Worm (Caenorhabditis elegans) whole organism, late embryonic: ENCODE data around the gene lido-6.

Experiments used
- F13H6.1 ChIP-seq: sonication (generic microtip); optimal IDR thresholded peaks from 2 replicates; lab custom pipeline; 2016; ENCODE audit warnings: missing genetic modification characterization, missing compliant biosample characterization
- K02D7.2 ChIP-seq: sonication (generic microtip); optimal IDR thresholded peaks from 2 replicates; lab custom pipeline; 2017; ENCODE audit warnings: mild to moderate bottlenecking, missing genetic modification characterization, missing compliant biosample characterization
- T23F11.4 ChIP-seq: fragments of 200-800 bp; sonication (Bioruptor generic); optimal IDR thresholded peaks from 2 replicates; lab custom pipeline; 2018; ENCODE audit warnings: mild to moderate bottlenecking, missing genetic modification characterization, missing compliant biosample characterization
- ceh-14 ChIP-seq: sonication (generic microtip); optimal IDR thresholded peaks from 2 replicates; lab custom pipeline; 2016; ENCODE audit warnings: missing genotype, missing genetic modification characterization, missing compliant biosample characterization
- ceh-18 ChIP-seq: sonication (generic microtip); optimal IDR thresholded peaks from 2 replicates; lab custom pipeline; 2016; ENCODE audit warnings: missing genetic modification characterization, missing compliant biosample characterization
- ceh-2 ChIP-seq: sonication (generic microtip); optimal IDR thresholded peaks from 2 replicates; lab custom pipeline; 2016; ENCODE audit warnings: missing genotype, missing genetic modification characterization, missing compliant biosample characterization
- ceh-30 ChIP-seq: fragments of 150-350 bp; optimal IDR thresholded peaks from 2 replicates; lab custom pipeline; 2014; ENCODE audit warnings: missing biosample characterization, missing genetic modification characterization
- ceh-45 ChIP-seq: fragments of 200-800 bp; sonication (Bioruptor generic); IDR thresholded peaks from 2 replicates; pipeline ENCODE4 v1.3.6; 2022; ENCODE audit warnings: missing genetic modification reagents, missing genetic modification characterization, missing compliant biosample characterization
- ceh-48 ChIP-seq: sonication (generic microtip); optimal IDR thresholded peaks from 2 replicates; lab custom pipeline; 2016; ENCODE audit warnings: missing genetic modification characterization, inconsistent platforms, missing compliant biosample characterization
- ceh-6 ChIP-seq: fragments of 200-800 bp; sonication (Bioruptor generic); optimal IDR thresholded peaks from 2 replicates; lab custom pipeline; 2018; ENCODE audit warnings: mild to moderate bottlenecking, missing genetic modification characterization, missing compliant biosample characterization
- dve-1 ChIP-seq: sonication (generic microtip); optimal IDR thresholded peaks from 2 replicates; lab custom pipeline; 2017; ENCODE audit warnings: antibody characterized with exemption, mild to moderate bottlenecking, missing genetic modification characterization, missing compliant biosample characterization
- elt-4 ChIP-seq: sonication (generic microtip); optimal IDR thresholded peaks from 2 replicates; lab custom pipeline; 2016; ENCODE audit warnings: missing genetic modification characterization, missing compliant biosample characterization
- ets-4 ChIP-seq: sonication (generic microtip); optimal IDR thresholded peaks from 2 replicates; lab custom pipeline; 2016; ENCODE audit warnings: missing genetic modification characterization, missing compliant biosample characterization
- eyg-1 ChIP-seq: sonication (generic microtip); optimal IDR thresholded peaks from 2 replicates; lab custom pipeline; 2016; ENCODE audit warnings: missing genotype, missing genetic modification characterization, missing compliant biosample characterization
- fkh-10 ChIP-seq: fragments of 150-350 bp; optimal IDR thresholded peaks from 2 replicates; lab custom pipeline; 2014; ENCODE audit warnings: missing biosample characterization, missing genetic modification reagents, missing genetic modification characterization
- hlh-13 ChIP-seq: fragments of 200-800 bp; sonication (Bioruptor generic); optimal IDR thresholded peaks from 2 replicates; lab custom pipeline; 2018; ENCODE audit warnings: mild to moderate bottlenecking, missing genetic modification characterization, missing compliant biosample characterization
- hlh-6 ChIP-seq: sonication (generic microtip); optimal IDR thresholded peaks from 2 replicates; lab custom pipeline; 2016; ENCODE audit warnings: missing genotype, missing genetic modification characterization, missing compliant biosample characterization
- hlh-8 ChIP-seq: sonication (generic microtip); optimal IDR thresholded peaks from 2 replicates; lab custom pipeline; 2016; ENCODE audit warnings: missing genotype, missing genetic modification characterization, missing compliant biosample characterization
- npax-4 ChIP-seq: sonication (generic microtip); optimal IDR thresholded peaks from 2 replicates; lab custom pipeline; 2016; ENCODE audit warnings: missing genetic modification characterization, missing compliant biosample characterization
- odd-2 ChIP-seq: sonication (generic microtip); optimal IDR thresholded peaks from 2 replicates; lab custom pipeline; 2017; ENCODE audit warnings: antibody characterized with exemption, mild to moderate bottlenecking, missing genetic modification characterization, missing compliant biosample characterization
- pag-3 ChIP-seq: sonication (generic microtip); optimal IDR thresholded peaks from 2 replicates; lab custom pipeline; 2016; ENCODE audit warnings: missing compliant biosample characterization, missing genetic modification characterization, borderline replicate concordance
- pha-2 ChIP-seq: sonication (generic microtip); optimal IDR thresholded peaks from 2 replicates; lab custom pipeline; 2017; ENCODE audit warnings: mild to moderate bottlenecking, missing genetic modification characterization, missing compliant biosample characterization
- pha-4 ChIP-seq: fragments of 150-350 bp; optimal IDR thresholded peaks from 2 replicates; lab custom pipeline; 2018; ENCODE audit warnings: missing biosample characterization, missing genetic modification reagents, missing genetic modification characterization
- pros-1 ChIP-seq: fragments of 150-350 bp; optimal IDR thresholded peaks from 2 replicates; lab custom pipeline; 2014; ENCODE audit warnings: missing biosample characterization, missing genetic modification reagents, missing genetic modification characterization
- ref-2 ChIP-seq: sonication (generic microtip); optimal IDR thresholded peaks from 2 replicates; lab custom pipeline; 2016; ENCODE audit warnings: missing genetic modification characterization, missing compliant biosample characterization
- sdc-2 ChIP-seq: sonication (generic microtip); optimal IDR thresholded peaks from 2 replicates; lab custom pipeline; 2016; ENCODE audit warnings: missing genotype, missing genetic modification characterization, missing compliant biosample characterization
- tbx-2 ChIP-seq: sonication (generic microtip); optimal IDR thresholded peaks from 2 replicates; lab custom pipeline; 2016; ENCODE audit warnings: missing genetic modification characterization, missing compliant biosample characterization
- ttx-3 ChIP-seq: sonication (generic microtip); optimal IDR thresholded peaks from 2 replicates; lab custom pipeline; 2016; ENCODE audit warnings: missing genetic modification reagents, missing genetic modification characterization, missing compliant biosample characterization
- unc-3 ChIP-seq, 2 experiments: fragments of 200-800 bp in 1 of 2; sonication (Bioruptor generic) in 1 of 2; sonication (generic microtip) in 1 of 2; conservative IDR thresholded peaks in 1 of 2; optimal IDR thresholded peaks in 1 of 2; 2 replicates each; pipeline versions ENCODE4 v1.3.6 to Lab custom; 2016 to 2022; ENCODE audit warnings: missing compliant biosample characterization in 2 of 2, missing genetic modification characterization in 2 of 2, missing genetic modification reagents in 1 of 2
- unc-55 ChIP-seq: sonication (generic microtip); optimal IDR thresholded peaks from 2 replicates; lab custom pipeline; 2017; ENCODE audit warnings: missing biosample characterization, missing genetic modification reagents, missing genetic modification characterization
- unc-86 ChIP-seq: sonication (generic microtip); optimal IDR thresholded peaks from 2 replicates; lab custom pipeline; 2016; ENCODE audit warnings: missing genetic modification characterization, missing compliant biosample characterization
- zip-5 ChIP-seq: sonication (generic microtip); optimal IDR thresholded peaks from 2 replicates; lab custom pipeline; 2016; ENCODE audit warnings: missing genetic modification characterization, missing compliant biosample characterization

The lido-6 gene

ce11 chrX:17096508-17097234 lies 18.3 kb downstream of the lido-6 start, which contains the start of gene lido-1:
TSS of gene lido-1 (minus strand) at chrX:17096558.
- TF ChIP-seq pros-1 = no peak
- TF ChIP-seq ceh-2 = no peak
- TF ChIP-seq pha-2 (tag; lab: Kevin White, UChicago) = no peak
- TF ChIP-seq ceh-14 (tag; lab: Kevin White, UChicago) = no peak

ce11 chrX:17093199-17093598 lies 21.8 kb downstream of the lido-6 start, which contains the start of gene C08A9.3:
TSS of gene C08A9.3 (minus strand) at chrX:17093299.
- TF ChIP-seq hlh-6 (no peak), T23F11.4 (GFP tag; lab: Kevin White, UChicago) (no peak), F13H6.1 (no peak), dve-1 (tag; lab: Kevin White, UChicago) (no peak), ets-4 (tag; lab: Kevin White, UChicago) (no peak), odd-2 (tag; lab: Kevin White, UChicago) (no peak), ceh-6 (GFP tag; lab: Kevin White, UChicago) (no peak), unc-86 (tag; lab: Kevin White, UChicago) (no peak), ref-2 (no peak), npax-4 (tag; lab: Kevin White, UChicago) (no peak), zip-5 (no peak), ceh-30 (tag; lab: Kevin White, UChicago) (no peak)

ce11 chrX:17092416-17092815 lies 22.6 kb downstream of the lido-6 start, which contains the start of gene sod-3:
TSS of gene sod-3 (plus strand) at chrX:17092753.
- TF ChIP-seq ceh-48 (no peak), pha-2 (tag; lab: Kevin White, UChicago) (no peak), pag-3 (tag; lab: Kevin White, UChicago) (no peak), unc-55 (GFP tag; lab: Kevin White, UChicago) (no peak), zip-5 (no peak)

ce11 chrX:17080635-17081376 lies 34.2 kb downstream of the lido-6 start, which contains the start of the genes irld-23 and C08A9.10:
TSS of gene irld-23 (minus strand) at chrX:17080685.
TSS of gene C08A9.10 (plus strand) at chrX:17081179.
- no peak for TF ChIP-seq unc-3 (GFP tag; conservative IDR thresholded peaks at IDR 0.05; lab: Robert Waterston, UW)
- TF ChIP-seq unc-3 (tag; optimal IDR thresholded peaks at IDR 0.05; lab: Kevin White, UChicago) = no peak
- no peak for TF ChIP-seq hlh-8 (tag; lab: Kevin White, UChicago)
- no peak for TF ChIP-seq ceh-18 (tag; lab: Kevin White, UChicago)
- no peak for TF ChIP-seq sdc-2 (tag; lab: Kevin White, UChicago)
- TF ChIP-seq pros-1 = no peak
- no peak for TF ChIP-seq pha-2 (tag; lab: Kevin White, UChicago)
- TF ChIP-seq ttx-3 = no peak

- TF ChIP-seq eyg-1 (tag; lab: Kevin White, UChicago) (no peak), fkh-10 (no peak), ceh-45 (GFP tag; lab: Robert Waterston, UW) (no peak), F13H6.1 (no peak), tbx-2 (no peak), elt-4 (no peak), sdc-2 (tag; lab: Kevin White, UChicago) (no peak), pha-4 (tag; lab: Kevin White, UChicago) (no peak), pros-1 (no peak), unc-3 (GFP tag; conservative IDR thresholded peaks at IDR 0.05; lab: Robert Waterston, UW) (no peak), unc-3 (tag; optimal IDR thresholded peaks at IDR 0.05; lab: Kevin White, UChicago) (no peak), K02D7.2 (tag; lab: Kevin White, UChicago) (no peak), hlh-13 (GFP tag; lab: Kevin White, UChicago) (no peak)
- TF ChIP-seq, all 69 proteins: peak for 0
Measured at ce11 chrX:17072088-17072487, 42.9 kb downstream of the lido-6 start, which contains the start of gene C30G4.4. TSS of gene C30G4.4 (minus strand) at chrX:17072188.
